Worm (Caenorhabditis elegans) whole organism, L1 larva: ENCODE measurements around the gene D2096.12.

Experiments
- C16A3.4 ChIP-seq: fragments of 150-350 bp; optimal IDR thresholded peaks from 2 replicates; lab custom pipeline; 2014; ENCODE audit warnings: missing biosample characterization, missing genetic modification characterization
- F16B12.6 ChIP-seq: fragments of 150-350 bp; optimal IDR thresholded peaks from 2 replicates; lab custom pipeline; 2014; ENCODE audit warnings: missing biosample characterization, missing genetic modification characterization
- aha-1 ChIP-seq: fragments of 150-350 bp; optimal IDR thresholded peaks from 2 replicates; lab custom pipeline; 2014; ENCODE audit warnings: missing biosample characterization, missing genetic modification characterization
- ama-1 ChIP-seq: fragments of 150-350 bp; optimal IDR thresholded peaks from 2 replicates; lab custom pipeline; 2014
- blmp-1 ChIP-seq: fragments of 150-350 bp; optimal IDR thresholded peaks from 2 replicates; lab custom pipeline; 2014; ENCODE audit warnings: missing biosample characterization, missing genetic modification characterization
- ceh-82 ChIP-seq, 3 experiments: fragments of 150-350 bp in 1 of 3; sonication (generic microtip) in 2 of 3; optimal IDR thresholded peaks; 2 replicates each; lab custom pipeline; 2014 to 2017; ENCODE audit warnings: missing biosample characterization in 3 of 3, missing genetic modification characterization in 3 of 3
- ceh-90 ChIP-seq: sonication (generic microtip); optimal IDR thresholded peaks from 2 replicates; lab custom pipeline; 2016; ENCODE audit warnings: missing genetic modification characterization, missing compliant biosample characterization
- dpl-1 ChIP-seq, 3 experiments: fragments of 150-350 bp in 2 of 3; sonication (generic microtip) in 1 of 3; optimal IDR thresholded peaks; 2 replicates each; lab custom pipeline; 2014 to 2017; ENCODE audit warnings: missing biosample characterization in 3 of 3, missing genetic modification characterization in 3 of 3, missing genetic modification reagents in 3 of 3
- dsc-1 ChIP-seq: sonication (generic microtip); optimal IDR thresholded peaks from 2 replicates; lab custom pipeline; 2016; ENCODE audit warnings: mild to moderate bottlenecking, missing genetic modification characterization, missing compliant biosample characterization
- egl-27 ChIP-seq, 2 experiments: fragments of 150-350 bp in 1 of 2; sonication (generic microtip); optimal IDR thresholded peaks; 3 replicates each; lab custom pipeline; 2017 to 2018; ENCODE audit warnings: missing biosample characterization in 2 of 2, missing genetic modification characterization in 2 of 2, missing genetic modification reagents in 2 of 2
- elt-2 ChIP-seq: sonication (generic microtip); optimal IDR thresholded peaks from 2 replicates; lab custom pipeline; 2016; ENCODE audit warnings: missing genetic modification characterization, mild to moderate bottlenecking, inconsistent platforms, missing compliant biosample characterization, missing genetic modification reagents
- elt-3 ChIP-seq, 6 experiments: fragments of 150-350 bp in 1 of 6; sonication (generic microtip); optimal IDR thresholded peaks; 2 replicates each; lab custom pipeline; 2017 to 2018; ENCODE audit warnings: missing biosample characterization in 6 of 6, missing genetic modification characterization in 6 of 6, inconsistent platforms in 1 of 6
- fkh-4 ChIP-seq: sonication (generic microtip); optimal IDR thresholded peaks from 2 replicates; lab custom pipeline; 2016; ENCODE audit warnings: missing compliant biosample characterization, missing genetic modification characterization, borderline replicate concordance
- fkh-8 ChIP-seq: sonication (generic microtip); optimal IDR thresholded peaks from 2 replicates; lab custom pipeline; 2016; ENCODE audit warnings: mild to moderate bottlenecking, missing genetic modification characterization, missing compliant biosample characterization
- fos-1 ChIP-seq: fragments of 150-350 bp; optimal IDR thresholded peaks from 2 replicates; lab custom pipeline; 2014; ENCODE audit warnings: missing biosample characterization, missing genetic modification characterization
- grh-1 ChIP-seq: fragments of 200-800 bp; sonication (Bioruptor generic); IDR thresholded peaks from 2 replicates; pipeline ENCODE4 v1.3.6; 2022; ENCODE audit warnings: missing genetic modification reagents, missing genetic modification characterization, missing compliant biosample characterization
- lin-14 ChIP-seq: fragments of 200-800 bp; sonication (Bioruptor generic); optimal IDR thresholded peaks from 2 replicates; lab custom pipeline; 2018; ENCODE audit warnings: mild to moderate bottlenecking, missing genetic modification characterization, moderate library complexity, missing compliant biosample characterization
- lin-15B ChIP-seq: fragments of 150-350 bp; sonication (generic microtip); optimal IDR thresholded peaks from 3 replicates; lab custom pipeline; 2014; ENCODE audit warnings: missing biosample characterization, missing genetic modification characterization
- lin-35 ChIP-seq, 2 experiments: fragments of 150-350 bp; optimal IDR thresholded peaks; 2 replicates each; lab custom pipeline; 2014; ENCODE audit warnings: missing biosample characterization in 2 of 2, missing genetic modification characterization in 2 of 2, missing genetic modification reagents in 2 of 2
- lin-39 ChIP-seq: fragments of 150-350 bp; optimal IDR thresholded peaks from 2 replicates; lab custom pipeline; 2014; ENCODE audit warnings: missing biosample characterization, missing genetic modification reagents, missing genetic modification characterization
- lsy-2 ChIP-seq, 2 experiments: fragments of 150-350 bp; optimal IDR thresholded peaks; 2 replicates each; lab custom pipeline; 2014; ENCODE audit warnings: missing biosample characterization in 2 of 2, missing genetic modification characterization in 2 of 2
- mab-9 ChIP-seq: fragments of 200-800 bp; sonication (Bioruptor generic); IDR thresholded peaks from 2 replicates; pipeline ENCODE4 v1.3.6; 2022; ENCODE audit warnings: missing genetic modification reagents, missing genetic modification characterization, missing compliant biosample characterization
- mef-2 ChIP-seq: fragments of 150-350 bp; optimal IDR thresholded peaks from 2 replicates; lab custom pipeline; 2014; ENCODE audit warnings: missing biosample characterization, missing genetic modification characterization
- mep-1 ChIP-seq: fragments of 150-350 bp; optimal IDR thresholded peaks from 2 replicates; lab custom pipeline; 2014; ENCODE audit warnings: missing biosample characterization, missing genetic modification characterization
- nhr-11 ChIP-seq: fragments of 150-350 bp; optimal IDR thresholded peaks from 2 replicates; lab custom pipeline; 2014; ENCODE audit warnings: missing biosample characterization, missing genetic modification characterization
- nhr-19 ChIP-seq: fragments of 200-800 bp; sonication (Bioruptor generic); conservative IDR thresholded peaks from 2 replicates; pipeline ENCODE4 v1.3.6; 2022; ENCODE audit warnings: missing genetic modification characterization, missing compliant biosample characterization
- nhr-20 ChIP-seq: sonication (generic microtip); optimal IDR thresholded peaks from 2 replicates; lab custom pipeline; 2016; ENCODE audit warnings: mild to moderate bottlenecking, missing genetic modification characterization, missing compliant biosample characterization
- nhr-237 ChIP-seq: fragments of 150-350 bp; optimal IDR thresholded peaks from 2 replicates; lab custom pipeline; 2014; ENCODE audit warnings: missing biosample characterization, missing genetic modification characterization
- nhr-28 ChIP-seq: fragments of 150-350 bp; optimal IDR thresholded peaks from 2 replicates; lab custom pipeline; 2014; ENCODE audit warnings: missing biosample characterization, missing genetic modification characterization
- nhr-71 ChIP-seq: sonication (generic microtip); optimal IDR thresholded peaks from 2 replicates; lab custom pipeline; 2016; ENCODE audit warnings: mild to moderate bottlenecking, missing genetic modification characterization, moderate library complexity, missing compliant biosample characterization
- nhr-77 ChIP-seq: fragments of 150-350 bp; optimal IDR thresholded peaks from 2 replicates; lab custom pipeline; 2014; ENCODE audit warnings: missing biosample characterization, missing genetic modification characterization
- nhr-84 ChIP-seq: sonication (generic microtip); optimal IDR thresholded peaks from 2 replicates; lab custom pipeline; 2017; ENCODE audit warnings: missing biosample characterization, missing genetic modification characterization
- nhr-90 ChIP-seq: sonication (generic microtip); optimal IDR thresholded peaks from 2 replicates; lab custom pipeline; 2016; ENCODE audit warnings: mild to moderate bottlenecking, missing genetic modification characterization, missing compliant biosample characterization; ENCODE audit not compliant: poor library complexity
- pag-3 ChIP-seq: sonication (generic microtip); optimal IDR thresholded peaks from 2 replicates; lab custom pipeline; 2017; ENCODE audit warnings: missing genetic modification characterization, mild to moderate bottlenecking, missing compliant biosample characterization, antibody characterized with exemption, borderline replicate concordance; ENCODE audit not compliant: insufficient read depth
- pax-3 ChIP-seq: fragments of 200-800 bp; sonication (Bioruptor generic); optimal IDR thresholded peaks from 2 replicates; lab custom pipeline; 2018; ENCODE audit warnings: mild to moderate bottlenecking, missing genetic modification characterization, moderate library complexity, missing compliant biosample characterization
- pqm-1 ChIP-seq: sonication (generic microtip); optimal IDR thresholded peaks from 3 replicates; lab custom pipeline; 2017; ENCODE audit warnings: missing biosample characterization, missing genetic modification characterization
- rnt-1 ChIP-seq: sonication (generic microtip); optimal IDR thresholded peaks from 2 replicates; lab custom pipeline; 2016; ENCODE audit warnings: mild to moderate bottlenecking, missing genetic modification characterization, moderate library complexity, missing compliant biosample characterization
- skn-1 ChIP-seq: fragments of 150-350 bp; optimal IDR thresholded peaks from 2 replicates; lab custom pipeline; 2014; ENCODE audit warnings: missing biosample characterization, missing genetic modification characterization
- sup-37 ChIP-seq: fragments of 200-800 bp; sonication (Bioruptor generic); optimal IDR thresholded peaks from 2 replicates; lab custom pipeline; 2018; ENCODE audit warnings: mild to moderate bottlenecking, missing genetic modification characterization, missing compliant biosample characterization
- tbx-2 ChIP-seq: sonication (generic microtip); optimal IDR thresholded peaks from 2 replicates; lab custom pipeline; 2016; ENCODE audit warnings: missing genetic modification characterization, missing compliant biosample characterization
- tlp-1 ChIP-seq: fragments of 150-350 bp; optimal IDR thresholded peaks from 2 replicates; lab custom pipeline; 2014; ENCODE audit warnings: missing biosample characterization, missing genetic modification characterization
- unc-130 ChIP-seq: fragments of 150-350 bp; optimal IDR thresholded peaks from 2 replicates; lab custom pipeline; 2017; ENCODE audit warnings: missing biosample characterization, missing genetic modification characterization, inconsistent platforms
- unc-86 ChIP-seq: sonication (generic microtip); optimal IDR thresholded peaks from 2 replicates; lab custom pipeline; 2016; ENCODE audit warnings: missing genetic modification characterization, missing compliant biosample characterization
- xbp-1 ChIP-seq: sonication (generic microtip); optimal IDR thresholded peaks from 2 replicates; lab custom pipeline; 2016; ENCODE audit warnings: missing genetic modification characterization, missing compliant biosample characterization
- zag-1 ChIP-seq: fragments of 150-350 bp; optimal IDR thresholded peaks from 2 replicates; lab custom pipeline; 2014; ENCODE audit warnings: missing biosample characterization, missing genetic modification characterization
- ztf-4 ChIP-seq: fragments of 150-350 bp; optimal IDR thresholded peaks from 2 replicates; lab custom pipeline; 2014; ENCODE audit warnings: missing biosample characterization, missing genetic modification characterization

Gene D2096.12

DNA sequence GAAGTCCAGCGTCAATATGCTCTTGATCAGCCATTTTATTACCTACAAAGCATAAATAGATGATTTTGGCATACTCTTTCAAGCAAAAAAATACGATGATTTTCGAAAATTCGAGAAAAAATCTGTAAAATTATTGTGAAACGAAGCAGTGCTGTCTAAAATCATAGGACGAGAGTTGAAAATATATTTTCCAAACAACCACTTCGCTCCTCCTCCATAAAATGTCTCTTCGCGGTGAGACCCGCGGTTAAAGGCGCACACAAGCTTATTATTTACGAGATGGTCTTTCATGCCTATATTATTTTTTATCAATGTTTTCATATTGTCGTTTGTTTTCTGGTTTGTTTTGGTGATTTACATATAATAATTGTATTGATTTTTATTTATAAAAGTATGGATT, 16.0 kb downstream of the D2096.12 start, which contains the start of gene nap-1 (continued):
- TF ChIP-seq nhr-28 = no peak
- TF ChIP-seq lin-15B (tag; lab: Kevin White, UChicago) = peak; percentile 58
- no peak for TF ChIP-seq lin-39 (tag; lab: Kevin White, UChicago)
- TF ChIP-seq mep-1 (tag; lab: Kevin White, UChicago) = peak; percentile 74
- TF ChIP-seq blmp-1 (tag; lab: Kevin White, UChicago) = peak; percentile 77
- TF ChIP-seq elt-2 = peak; percentile 23
- TF ChIP-seq fkh-8 (tag; lab: Kevin White, UChicago) = peak; percentile 69
- peak; percentile 59 to 78 (median 72) for TF ChIP-seq dpl-1 (GFP tag; optimal IDR thresholded peaks at IDR 0.05; lab: Kevin White, UChicago)
- peak; percentile 85 for TF ChIP-seq nhr-71
- TF ChIP-seq ztf-4 (tag; lab: Kevin White, UChicago) = no peak
- peak in 2 of 6 experiments; percentile 21 to 78 for TF ChIP-seq elt-3 (tag; optimal IDR thresholded peaks at IDR 0.05; lab: Kevin White, UChicago)
- no peak for TF ChIP-seq sup-37
- TF ChIP-seq nhr-19 (GFP tag; lab: Robert Waterston, UW) = peak; percentile 76
- TF ChIP-seq xbp-1 (tag; lab: Kevin White, UChicago) = peak; percentile 71
- TF ChIP-seq lsy-2 (tag; optimal IDR thresholded peaks at IDR 0.05; lab: Kevin White, UChicago) = peak; percentile 84 to 93
- TF ChIP-seq pag-3 (tag; lab: Kevin White, UChicago) = no peak
- TF ChIP-seq nhr-11 (tag; lab: Kevin White, UChicago) = no peak
- peak; percentile 77 to 85 for TF ChIP-seq lin-35 (GFP tag; optimal IDR thresholded peaks at IDR 0.05; lab: Kevin White, UChicago)
- no peak for TF ChIP-seq mef-2
- peak; percentile 61 for TF ChIP-seq nhr-90
- no peak for TF ChIP-seq ceh-90 (tag; lab: Kevin White, UChicago)
- peak; percentile 88 for TF ChIP-seq C16A3.4
- no peak for TF ChIP-seq zag-1 (tag; lab: Kevin White, UChicago)
- TF ChIP-seq nhr-84 = no peak
- no peak for TF ChIP-seq tlp-1 (tag; lab: Kevin White, UChicago)
- peak; percentile 79 for TF ChIP-seq nhr-20 (tag; lab: Kevin White, UChicago)
- TF ChIP-seq fkh-4 = no peak
- peak in 1 of 2 experiments; percentile 9 for TF ChIP-seq egl-27 (tag; optimal IDR thresholded peaks at IDR 0.05; lab: Kevin White, UChicago)
- peak; percentile 41 for TF ChIP-seq pqm-1
- peak; percentile 84 for TF ChIP-seq lin-14 (GFP tag; lab: Kevin White, UChicago)
- TF ChIP-seq grh-1 = no peak
- TF ChIP-seq unc-130 (tag; lab: Kevin White, UChicago) = peak; percentile 85
- peak; percentile 15 for TF ChIP-seq nhr-237 (tag; lab: Kevin White, UChicago)
- TF ChIP-seq dsc-1 = peak; percentile 48
- peak; percentile 77 for TF ChIP-seq skn-1 (tag; lab: Kevin White, UChicago)
- no peak for TF ChIP-seq mab-9 (GFP tag; lab: Robert Waterston, UW)
- TF ChIP-seq F16B12.6 (tag; lab: Kevin White, UChicago) = peak; percentile 47
- no peak for TF ChIP-seq pax-3 (tag; lab: Kevin White, UChicago)
- peak; percentile 42 for TF ChIP-seq aha-1 (tag; lab: Kevin White, UChicago)
- no peak for TF ChIP-seq ama-1
- peak; percentile 66 for TF ChIP-seq tbx-2 (tag; lab: Kevin White, UChicago)
- peak; percentile 45 for TF ChIP-seq fos-1 (tag; lab: Kevin White, UChicago)
- peak; percentile 61 for TF ChIP-seq nhr-77 (tag; lab: Kevin White, UChicago)
- TF ChIP-seq rnt-1 (tag; lab: Kevin White, UChicago) = peak; percentile 78
- TF ChIP-seq ceh-82 (tag; optimal IDR thresholded peaks at IDR 0.05; lab: Kevin White, UChicago) = peak; percentile 65 to 86 (median 78)
- TF ChIP-seq unc-86 = peak; percentile 58
